Worm (Caenorhabditis elegans) whole organism, L4 larva: ENCODE measurements around the gene egl-4.
A peak's percentile ranks its signal among the peaks of the same experiment; 100 is the strongest.

Source experiments
- D1046.2 ChIP-seq: fragments of 200-800 bp; sonication (Bioruptor generic); IDR thresholded peaks from 2 replicates; pipeline ENCODE4 v1.3.6; 2022; ENCODE audit warnings: missing genetic modification characterization, missing compliant biosample characterization
- F49E8.2 ChIP-seq: sonication (generic microtip); optimal IDR thresholded peaks from 2 replicates; lab custom pipeline; 2016; ENCODE audit warnings: missing compliant biosample characterization, mild to moderate bottlenecking, missing genetic modification characterization, borderline replicate concordance
- hlh-30 ChIP-seq: sonication (generic microtip); optimal IDR thresholded peaks from 2 replicates; lab custom pipeline; 2017; ENCODE audit warnings: antibody characterized with exemption, mild to moderate bottlenecking, missing genetic modification characterization, missing compliant biosample characterization; ENCODE audit not compliant: insufficient read depth

DNA sequence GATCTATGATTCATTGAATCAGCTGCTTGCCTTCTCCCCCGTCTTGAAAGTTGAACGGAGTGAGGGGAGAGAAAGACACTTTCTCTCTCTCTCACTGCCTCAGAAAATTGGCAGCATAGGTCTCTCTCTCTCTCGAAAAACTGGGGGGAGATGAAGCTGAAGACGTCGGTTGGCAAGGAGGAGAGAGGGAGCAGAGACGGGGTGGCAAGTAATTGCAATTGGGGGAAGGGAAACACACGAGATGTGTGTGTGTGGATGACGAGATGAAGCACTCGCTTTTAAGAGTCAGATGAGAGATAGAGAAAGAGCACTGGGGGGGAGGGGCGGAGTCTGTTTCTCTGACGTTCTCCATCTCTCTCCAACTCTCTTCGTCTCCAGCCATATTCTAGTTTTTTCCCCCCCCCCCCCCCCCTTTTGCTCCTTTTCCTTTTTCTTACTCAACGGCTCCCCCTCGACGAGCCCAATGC, 23.8 kb upstream of the egl-4 start, which contains the start of gene cmk-1:
- TF ChIP-seq F49E8.2 (tag; lab: Kevin White, UChicago) (no peak), hlh-30 (tag; lab: Kevin White, UChicago) (peak; percentile 69), D1046.2 (GFP tag; lab: Robert Waterston, UW) (no peak)
